Fruit fly (Drosophila melanogaster) whole organism, embryonic: ENCODE measurements around the gene Naam.

Experiments
- B-H1 ChIP-seq: fragments of 200-800 bp; sonication (Bioruptor generic); IDR thresholded peaks from 3 replicates; pipeline ENCODE4 v1.3.6; 2022; ENCODE audit warnings: missing biosample characterization, missing genetic modification characterization
- C15 ChIP-seq: fragments of 200-800 bp; sonication (Bioruptor generic); IDR thresholded peaks from 3 replicates; pipeline ENCODE4 v1.3.6; 2022; ENCODE audit warnings: missing biosample characterization, missing genetic modification characterization
- CG10147 ChIP-seq: fragments of 200-800 bp; sonication (Bioruptor generic); optimal IDR thresholded peaks from 2 replicates; lab custom pipeline; 2019; ENCODE audit warnings: missing biosample characterization, mild to moderate bottlenecking, missing genetic modification characterization, moderate library complexity
- CG12219 ChIP-seq: fragments of 200-800 bp; sonication (Bioruptor generic); optimal IDR thresholded peaks from 3 replicates; lab custom pipeline; 2018; ENCODE audit warnings: missing biosample characterization, mild to moderate bottlenecking, missing genetic modification characterization
- CG12769 ChIP-seq: fragments of 200-800 bp; sonication (Bioruptor generic); optimal IDR thresholded peaks from 2 replicates; lab custom pipeline; 2019; ENCODE audit warnings: missing biosample characterization, mild to moderate bottlenecking, missing genetic modification characterization, moderate library complexity
- CG13894 ChIP-seq: fragments of 200-800 bp; sonication (Bioruptor generic); optimal IDR thresholded peaks from 3 replicates; lab custom pipeline; 2018; ENCODE audit warnings: missing biosample characterization, mild to moderate bottlenecking, missing genetic modification characterization, moderate library complexity
- CG14441 ChIP-seq: fragments of 200-800 bp; sonication (Bioruptor generic); IDR thresholded peaks from 2 replicates; pipeline ENCODE4 v1.3.6; 2022; ENCODE audit warnings: missing biosample characterization, missing genetic modification characterization
- CG30020 ChIP-seq: fragments of 200-800 bp; optimal IDR thresholded peaks from 2 replicates; lab custom pipeline; 2019; ENCODE audit warnings: missing biosample characterization, mild to moderate bottlenecking, missing genetic modification characterization, moderate library complexity
- CG3407 ChIP-seq: fragments of 200-800 bp; sonication (Bioruptor generic); optimal IDR thresholded peaks from 2 replicates; lab custom pipeline; 2018; ENCODE audit warnings: missing biosample characterization, mild to moderate bottlenecking, missing genetic modification characterization
- CG34376 ChIP-seq: fragments of 200-800 bp; sonication (Bioruptor generic); optimal IDR thresholded peaks from 2 replicates; lab custom pipeline; 2018; ENCODE audit warnings: missing biosample characterization, mild to moderate bottlenecking, missing genetic modification characterization
- CG3838 ChIP-seq: fragments of 200-800 bp; sonication (Bioruptor generic); optimal IDR thresholded peaks from 3 replicates; lab custom pipeline; 2016; ENCODE audit warnings: missing biosample characterization, missing genetic modification characterization
- CG42726 ChIP-seq: fragments of 200-800 bp; sonication (Bioruptor generic); IDR thresholded peaks from 2 replicates; pipeline ENCODE4 v1.3.6; 2022; ENCODE audit warnings: missing biosample characterization, missing genetic modification characterization; ENCODE audit not compliant: partially characterized antibody
- CG4730 ChIP-seq: fragments of 200-800 bp; sonication (Bioruptor generic); IDR thresholded peaks from 2 replicates; pipeline ENCODE4 v1.3.6; 2022; ENCODE audit warnings: missing biosample characterization, missing genetic modification characterization
- CG6175 ChIP-seq: fragments of 200-800 bp; sonication (Bioruptor generic); IDR thresholded peaks from 3 replicates; pipeline ENCODE4 v1.3.6; 2022; ENCODE audit warnings: missing biosample characterization, missing genetic modification characterization
- CG7271 ChIP-seq: fragments of 200-800 bp; sonication (Bioruptor generic); optimal IDR thresholded peaks from 2 replicates; lab custom pipeline; 2018; ENCODE audit warnings: missing biosample characterization, mild to moderate bottlenecking, missing genetic modification characterization, moderate library complexity
- CG7786 ChIP-seq: fragments of 200-800 bp; sonication (Bioruptor generic); optimal IDR thresholded peaks from 2 replicates; lab custom pipeline; 2016; ENCODE audit warnings: missing biosample characterization, missing genetic modification characterization
- CG8290 ChIP-seq, 3 experiments: fragments of 200-800 bp; sonication (Bioruptor generic); optimal IDR thresholded peaks; 2 replicates each; lab custom pipeline; 2016 to 2019; ENCODE audit warnings: missing biosample characterization in 3 of 3, missing genetic modification characterization in 3 of 3, mild to moderate bottlenecking in 2 of 3, moderate library complexity in 1 of 3
- CoRest ChIP-seq: fragments of 200-800 bp; sonication (Bioruptor generic); optimal IDR thresholded peaks from 3 replicates; lab custom pipeline; 2018; ENCODE audit warnings: missing biosample characterization, mild to moderate bottlenecking, missing genetic modification characterization, moderate library complexity
- Dbx ChIP-seq: fragments of 200-800 bp; sonication (Bioruptor generic); IDR thresholded peaks from 3 replicates; pipeline ENCODE4 v1.3.6; 2022; ENCODE audit warnings: missing biosample characterization, missing genetic modification characterization
- E2f2 ChIP-seq: fragments of 200-800 bp; sonication (Bioruptor generic); IDR thresholded peaks from 2 replicates; pipeline ENCODE4 v1.3.6; 2022; ENCODE audit warnings: missing biosample characterization, missing genetic modification characterization
- H15 ChIP-seq: fragments of 200-800 bp; sonication (Bioruptor generic); IDR thresholded peaks from 3 replicates; pipeline ENCODE4 v1.3.6; 2022; ENCODE audit warnings: missing biosample characterization, missing genetic modification characterization
- Hmr ChIP-seq: fragments of 200-800 bp; sonication (Bioruptor generic); optimal IDR thresholded peaks from 3 replicates; lab custom pipeline; 2017; ENCODE audit warnings: mild to moderate bottlenecking, missing biosample characterization, missing genetic modification reagents, missing genetic modification characterization
- Hr78 ChIP-seq, 2 experiments: fragments of 200-800 bp in 1 of 2; fragments of >200 bp in 1 of 2; sonication (Bioruptor generic) in 1 of 2; optimal IDR thresholded peaks; 2 replicates each; lab custom pipeline; 2017 to 2019; ENCODE audit warnings: missing biosample characterization in 2 of 2, missing genetic modification characterization in 2 of 2, mild to moderate bottlenecking in 1 of 2, moderate library complexity in 1 of 2
- MESR4 ChIP-seq: fragments of 200-800 bp; sonication (Bioruptor generic); optimal IDR thresholded peaks from 2 replicates; lab custom pipeline; 2018; ENCODE audit warnings: missing biosample characterization, mild to moderate bottlenecking, missing genetic modification characterization, moderate library complexity
- Med ChIP-seq: fragments of 200-800 bp; sonication (Bioruptor generic); peaks from one replicate; lab custom pipeline; 2016; ENCODE audit warnings: missing biosample characterization, missing genetic modification characterization, mild to moderate bottlenecking, inconsistent platforms, moderate library complexity
- NFAT ChIP-seq: fragments of 200-800 bp; sonication (Bioruptor generic); IDR thresholded peaks from 2 replicates; pipeline ENCODE4 v1.3.6; 2022; ENCODE audit warnings: missing biosample characterization, missing genetic modification characterization
- Pdp1 ChIP-seq, 2 experiments: fragments of 200-800 bp; sonication (Bioruptor generic); optimal IDR thresholded peaks; 3 replicates each; lab custom pipeline; 2016; ENCODE audit warnings: missing biosample characterization in 2 of 2, missing genetic modification characterization in 2 of 2, mild to moderate bottlenecking in 1 of 2, moderate library complexity in 1 of 2
- ab ChIP-seq: fragments of 200-800 bp; sonication (Bioruptor generic); optimal IDR thresholded peaks from 2 replicates; lab custom pipeline; 2016; ENCODE audit warnings: missing biosample characterization, missing genetic modification characterization
- chinmo ChIP-seq: fragments of 200-800 bp; sonication (Bioruptor generic); IDR thresholded peaks from 4 replicates; pipeline ENCODE4 v1.3.6; 2022; ENCODE audit warnings: missing biosample characterization, missing genetic modification characterization; ENCODE audit not compliant: partially characterized antibody
- cwo ChIP-seq: fragments of 200-800 bp; sonication (Bioruptor generic); optimal IDR thresholded peaks from 3 replicates; lab custom pipeline; 2017; ENCODE audit warnings: missing biosample characterization, missing genetic modification characterization, mild to moderate bottlenecking, moderate library complexity, missing genetic modification reagents
- dmrt11E ChIP-seq: fragments of 200-800 bp; sonication (Bioruptor generic); optimal IDR thresholded peaks from 3 replicates; lab custom pipeline; 2018; ENCODE audit warnings: missing biosample characterization, mild to moderate bottlenecking, missing genetic modification characterization, moderate library complexity
- dpn ChIP-seq, 2 experiments: fragments of 200-800 bp; sonication (Bioruptor generic); optimal IDR thresholded peaks; 3 replicates each; lab custom pipeline; 2016; ENCODE audit warnings: missing biosample characterization in 2 of 2, missing genetic modification characterization in 2 of 2
- esg ChIP-seq: fragments of 200-800 bp; sonication (Bioruptor generic); conservative IDR thresholded peaks from 2 replicates; pipeline ENCODE4 v1.3.6; 2022; ENCODE audit warnings: missing biosample characterization, missing genetic modification characterization
- ewg ChIP-seq: fragments of 200-800 bp; sonication (Bioruptor generic); optimal IDR thresholded peaks from 3 replicates; lab custom pipeline; 2017; ENCODE audit warnings: mild to moderate bottlenecking, missing biosample characterization, missing genetic modification reagents, missing genetic modification characterization
- gro ChIP-seq: fragments of 200-800 bp; sonication (Bioruptor generic); optimal IDR thresholded peaks from 2 replicates; lab custom pipeline; 2016; ENCODE audit warnings: missing biosample characterization, missing genetic modification characterization
- lbe ChIP-seq: fragments of 200-800 bp; sonication (Bioruptor generic); optimal IDR thresholded peaks from 2 replicates; lab custom pipeline; 2016; ENCODE audit warnings: missing biosample characterization, mild to moderate bottlenecking, missing genetic modification characterization
- pan ChIP-seq, 4 experiments: fragments of >200 bp in 3 of 4; fragments of 200-800 bp in 1 of 4; sonication (Bioruptor generic) in 1 of 4; optimal IDR thresholded peaks in 3 of 4; IDR thresholded peaks in 1 of 4; 2 replicates each; pipeline versions ENCODE4 v1.3.6 to Lab custom; 2017 to 2022; ENCODE audit warnings: missing biosample characterization in 2 of 4, missing genetic modification characterization in 2 of 4, mixed read lengths in 1 of 4
- sd ChIP-seq: fragments of 200-800 bp; sonication (Bioruptor generic); optimal IDR thresholded peaks from 3 replicates; lab custom pipeline; 2018; ENCODE audit warnings: missing biosample characterization, mild to moderate bottlenecking, missing genetic modification characterization, moderate library complexity
- sens ChIP-seq: fragments of 200-800 bp; sonication (Bioruptor generic); peaks from one replicate; lab custom pipeline; 2016; ENCODE audit warnings: missing biosample characterization, missing genetic modification characterization
- stc ChIP-seq: fragments of 200-800 bp; sonication (Bioruptor generic); IDR thresholded peaks from 2 replicates; pipeline ENCODE4 v1.3.6; 2022; ENCODE audit warnings: missing biosample characterization, missing genetic modification characterization
- sug ChIP-seq: fragments of 200-800 bp; optimal IDR thresholded peaks from 2 replicates; lab custom pipeline; 2019; ENCODE audit warnings: missing biosample characterization, mild to moderate bottlenecking, missing genetic modification characterization, moderate library complexity
- trem ChIP-seq: fragments of 200-800 bp; optimal IDR thresholded peaks from 3 replicates; lab custom pipeline; 2019; ENCODE audit warnings: missing biosample characterization, mild to moderate bottlenecking, missing genetic modification characterization, moderate library complexity
- vvl ChIP-seq: fragments of 200-800 bp; sonication (Bioruptor generic); IDR thresholded peaks from 2 replicates; pipeline ENCODE4 v1.3.6; 2022; ENCODE audit warnings: missing biosample characterization, missing genetic modification characterization
- wor ChIP-seq: fragments of 200-800 bp; sonication (Bioruptor generic); IDR thresholded peaks from 2 replicates; pipeline ENCODE4 v1.3.6; 2022; ENCODE audit warnings: missing biosample characterization, missing genetic modification characterization
- zfh1 ChIP-seq: fragments of 200-800 bp; sonication (Bioruptor generic); IDR thresholded peaks from 3 replicates; pipeline ENCODE4 v1.3.6; 2022; ENCODE audit warnings: missing biosample characterization, missing genetic modification characterization

Gene Naam

dm6 chr3R:19624482-19624881, 46.8 kb upstream of the Naam start (continued):
- TF ChIP-seq CG13894 (tag; lab: Kevin White, UChicago) (peak; percentile 59), pan (optimal IDR thresholded peaks at IDR 0.05; lab: Kevin White, UChicago) (no peak), pan (GFP tag; optimal IDR thresholded peaks at IDR 0.05 in 1 of 2, IDR thresholded peaks at IDR 0.05 in 1 of 2) (peak in 1 of 2 experiments; percentile 30), sug (peak; percentile 68), Med (GFP tag; lab: Kevin White, UChicago) (peak; percentile 70), CG10147 (GFP tag; lab: Kevin White, UChicago) (peak; percentile 22), gro (GFP tag; lab: Kevin White, UChicago) (peak; percentile 7), Dbx (GFP tag; lab: Robert Waterston, UW) (no peak)

- TF ChIP-seq CG30020 = no peak
- TF ChIP-seq CG12219 (GFP tag; lab: Kevin White, UChicago) = no peak
- TF ChIP-seq ewg (GFP tag; lab: Kevin White, UChicago) = no peak
- peak; percentile 0 for TF ChIP-seq Med (GFP tag; lab: Kevin White, UChicago)
- TF ChIP-seq chinmo (GFP tag; lab: Robert Waterston, UW) = peak; percentile 62; the same call in 1 of the 4 replicates
- TF ChIP-seq CG34376 (GFP tag; lab: Kevin White, UChicago) = peak; percentile 2
- no peak for TF ChIP-seq CG42726
- TF ChIP-seq CG12769 (tag; lab: Kevin White, UChicago) = peak; percentile 85
- 0 out of 3 replicates have a peak, but pooled peaks have one; percentile 20 for TF ChIP-seq Dbx (GFP tag; lab: Robert Waterston, UW)
- TF ChIP-seq wor (GFP tag; lab: Robert Waterston, UW) = no peak
- no peak for TF ChIP-seq CG3407 (GFP tag; lab: Kevin White, UChicago)
- no peak for TF ChIP-seq E2f2
- peak in 1 of 2 experiments; percentile 51 for TF ChIP-seq Pdp1 (GFP tag; optimal IDR thresholded peaks at IDR 0.05; lab: Kevin White, UChicago)
- TF ChIP-seq dpn (GFP tag; optimal IDR thresholded peaks at IDR 0.05; lab: Kevin White, UChicago) = no peak
- TF ChIP-seq CG7271 (tag; lab: Kevin White, UChicago) = no peak
- TF ChIP-seq CG8290 (GFP tag; optimal IDR thresholded peaks at IDR 0.05; lab: Kevin White, UChicago) = no peak
- peak in 1 of 2 experiments; percentile 15 for TF ChIP-seq CG8290 (tag; optimal IDR thresholded peaks at IDR 0.05; lab: Kevin White, UChicago)
- 0 out of 3 replicates have a peak, but pooled peaks have one; percentile 56 for TF ChIP-seq CG6175 (GFP tag; lab: Robert Waterston, UW)
- TF ChIP-seq dmrt11E = no peak
- TF ChIP-seq ab (GFP tag; lab: Kevin White, UChicago) = no peak
- TF ChIP-seq CoRest (tag; lab: Kevin White, UChicago) = no peak
- no peak for TF ChIP-seq Hmr (GFP tag; lab: Kevin White, UChicago)
- TF ChIP-seq Hr78 (GFP tag; optimal IDR thresholded peaks at IDR 0.05; lab: Kevin White, UChicago) = peak in 1 of 2 experiments; percentile 21
- peak; percentile 28; the same call in 1 of the 2 replicates for TF ChIP-seq NFAT (GFP tag; lab: Robert Waterston, UW)
- no peak for TF ChIP-seq trem (tag; lab: Kevin White, UChicago)
- no peak for TF ChIP-seq stc (GFP tag; lab: Robert Waterston, UW)
- TF ChIP-seq esg (GFP tag; lab: Robert Waterston, UW) = no peak
- TF ChIP-seq CG3838 (GFP tag; lab: Kevin White, UChicago) = no peak
- no peak for TF ChIP-seq H15
- no peak for TF ChIP-seq sens (GFP tag; lab: Kevin White, UChicago)
- no peak for TF ChIP-seq B-H1 (GFP tag; lab: Robert Waterston, UW)
- TF ChIP-seq CG7786 (GFP tag; lab: Kevin White, UChicago) = no peak
- peak; percentile 89 for TF ChIP-seq cwo
- TF ChIP-seq CG4730 (GFP tag; lab: Robert Waterston, UW) = no peak
- TF ChIP-seq CG14441 (GFP tag; lab: Robert Waterston, UW) = no peak
- TF ChIP-seq sd = peak; percentile 12
- no peak for TF ChIP-seq C15
- TF ChIP-seq vvl (GFP tag; lab: Robert Waterston, UW) = peak; percentile 60
- TF ChIP-seq zfh1 (GFP tag; lab: Robert Waterston, UW) = no peak
- no peak for TF ChIP-seq lbe (GFP tag; lab: Kevin White, UChicago)
- TF ChIP-seq MESR4 (GFP tag; lab: Kevin White, UChicago) = no peak
Measured at dm6 chr3R:19625300-19626230, 45.7 kb upstream of the Naam start.
